Worm (Caenorhabditis elegans) whole organism, late embryonic: ENCODE data around the gene set-22.

ENCODE experiments used
- C38D4.7 ChIP-seq: fragments of 200-800 bp; sonication (Bioruptor generic); optimal IDR thresholded peaks from 2 replicates; lab custom pipeline; 2018; ENCODE audit warnings: mild to moderate bottlenecking, missing genetic modification characterization, moderate library complexity, missing compliant biosample characterization
- K02D7.2 ChIP-seq: sonication (generic microtip); optimal IDR thresholded peaks from 2 replicates; lab custom pipeline; 2017; ENCODE audit warnings: mild to moderate bottlenecking, missing genetic modification characterization, missing compliant biosample characterization
- ahr-1 ChIP-seq: sonication (generic microtip); optimal IDR thresholded peaks from 2 replicates; lab custom pipeline; 2016; ENCODE audit warnings: missing genetic modification characterization, missing compliant biosample characterization
- ceh-18 ChIP-seq: sonication (generic microtip); optimal IDR thresholded peaks from 2 replicates; lab custom pipeline; 2016; ENCODE audit warnings: missing genetic modification characterization, missing compliant biosample characterization
- ceh-19 ChIP-seq: fragments of 200-800 bp; sonication (Bioruptor generic); optimal IDR thresholded peaks from 2 replicates; lab custom pipeline; 2018; ENCODE audit warnings: mild to moderate bottlenecking, missing genetic modification characterization, missing compliant biosample characterization
- ceh-22 ChIP-seq: sonication (generic microtip); optimal IDR thresholded peaks from 2 replicates; lab custom pipeline; 2017; ENCODE audit warnings: missing biosample characterization, missing genetic modification characterization
- ceh-30 ChIP-seq: fragments of 150-350 bp; optimal IDR thresholded peaks from 2 replicates; lab custom pipeline; 2014; ENCODE audit warnings: missing biosample characterization, missing genetic modification characterization
- ceh-31 ChIP-seq: sonication (generic microtip); optimal IDR thresholded peaks from 2 replicates; lab custom pipeline; 2016; ENCODE audit warnings: missing genetic modification characterization, missing compliant biosample characterization
- ceh-34 ChIP-seq: sonication (generic microtip); optimal IDR thresholded peaks from 2 replicates; lab custom pipeline; 2016; ENCODE audit warnings: mild to moderate bottlenecking, missing genetic modification characterization, missing compliant biosample characterization
- ceh-45 ChIP-seq: fragments of 200-800 bp; sonication (Bioruptor generic); IDR thresholded peaks from 2 replicates; pipeline ENCODE4 v1.3.6; 2022; ENCODE audit warnings: missing genetic modification reagents, missing genetic modification characterization, missing compliant biosample characterization
- ceh-9 ChIP-seq: sonication (generic microtip); optimal IDR thresholded peaks from 2 replicates; lab custom pipeline; 2016; ENCODE audit warnings: mild to moderate bottlenecking, missing genetic modification characterization, inconsistent platforms, missing compliant biosample characterization
- che-1 ChIP-seq: sonication (generic microtip); optimal IDR thresholded peaks from 2 replicates; lab custom pipeline; 2016; ENCODE audit warnings: mild to moderate bottlenecking, missing genetic modification characterization, missing compliant biosample characterization
- dve-1 ChIP-seq: sonication (generic microtip); optimal IDR thresholded peaks from 2 replicates; lab custom pipeline; 2017; ENCODE audit warnings: antibody characterized with exemption, mild to moderate bottlenecking, missing genetic modification characterization, missing compliant biosample characterization
- elt-4 ChIP-seq: sonication (generic microtip); optimal IDR thresholded peaks from 2 replicates; lab custom pipeline; 2016; ENCODE audit warnings: missing genetic modification characterization, missing compliant biosample characterization
- fax-1 ChIP-seq: sonication (generic microtip); optimal IDR thresholded peaks from 2 replicates; lab custom pipeline; 2016; ENCODE audit warnings: missing genotype, missing genetic modification characterization, missing compliant biosample characterization
- fkh-10 ChIP-seq: fragments of 150-350 bp; optimal IDR thresholded peaks from 2 replicates; lab custom pipeline; 2014; ENCODE audit warnings: missing biosample characterization, missing genetic modification reagents, missing genetic modification characterization
- fkh-6 ChIP-seq: sonication (generic microtip); optimal IDR thresholded peaks from 2 replicates; lab custom pipeline; 2016; ENCODE audit warnings: missing genetic modification characterization, missing compliant biosample characterization
- gmeb-2 ChIP-seq: sonication (generic microtip); optimal IDR thresholded peaks from 2 replicates; lab custom pipeline; 2016; ENCODE audit warnings: missing genetic modification characterization, inconsistent platforms, missing compliant biosample characterization
- hlh-6 ChIP-seq: sonication (generic microtip); optimal IDR thresholded peaks from 2 replicates; lab custom pipeline; 2016; ENCODE audit warnings: missing genotype, missing genetic modification characterization, missing compliant biosample characterization
- hlh-8 ChIP-seq: sonication (generic microtip); optimal IDR thresholded peaks from 2 replicates; lab custom pipeline; 2016; ENCODE audit warnings: missing genotype, missing genetic modification characterization, missing compliant biosample characterization
- lim-6 ChIP-seq: sonication (generic microtip); optimal IDR thresholded peaks from 2 replicates; lab custom pipeline; 2016; ENCODE audit warnings: missing genetic modification characterization, missing compliant biosample characterization
- madf-2 ChIP-seq: sonication (generic microtip); optimal IDR thresholded peaks from 2 replicates; lab custom pipeline; 2017; ENCODE audit warnings: missing genetic modification characterization, missing compliant biosample characterization
- mec-3 ChIP-seq: sonication (generic microtip); optimal IDR thresholded peaks from 2 replicates; lab custom pipeline; 2016; ENCODE audit warnings: borderline replicate concordance, missing genetic modification characterization, missing compliant biosample characterization
- nhr-232 ChIP-seq: sonication (generic microtip); optimal IDR thresholded peaks from 2 replicates; lab custom pipeline; 2016; ENCODE audit warnings: missing genetic modification characterization, missing compliant biosample characterization
- odd-2 ChIP-seq: sonication (generic microtip); optimal IDR thresholded peaks from 2 replicates; lab custom pipeline; 2017; ENCODE audit warnings: antibody characterized with exemption, mild to moderate bottlenecking, missing genetic modification characterization, missing compliant biosample characterization
- pax-1 ChIP-seq: fragments of 150-350 bp; optimal IDR thresholded peaks from 2 replicates; lab custom pipeline; 2014; ENCODE audit warnings: missing biosample characterization, missing genetic modification characterization
- pqm-1 ChIP-seq: sonication (generic microtip); optimal IDR thresholded peaks from 2 replicates; lab custom pipeline; 2016; ENCODE audit warnings: missing genetic modification characterization, missing compliant biosample characterization
- pros-1 ChIP-seq: fragments of 150-350 bp; optimal IDR thresholded peaks from 2 replicates; lab custom pipeline; 2014; ENCODE audit warnings: missing biosample characterization, missing genetic modification reagents, missing genetic modification characterization
- ref-2 ChIP-seq: sonication (generic microtip); optimal IDR thresholded peaks from 2 replicates; lab custom pipeline; 2016; ENCODE audit warnings: missing genetic modification characterization, missing compliant biosample characterization
- tbx-2 ChIP-seq: sonication (generic microtip); optimal IDR thresholded peaks from 2 replicates; lab custom pipeline; 2016; ENCODE audit warnings: missing genetic modification characterization, missing compliant biosample characterization
- ttx-3 ChIP-seq: sonication (generic microtip); optimal IDR thresholded peaks from 2 replicates; lab custom pipeline; 2016; ENCODE audit warnings: missing genetic modification reagents, missing genetic modification characterization, missing compliant biosample characterization
- unc-3 ChIP-seq, 2 experiments: fragments of 200-800 bp in 1 of 2; sonication (Bioruptor generic) in 1 of 2; sonication (generic microtip) in 1 of 2; conservative IDR thresholded peaks in 1 of 2; optimal IDR thresholded peaks in 1 of 2; 2 replicates each; pipeline versions ENCODE4 v1.3.6 to Lab custom; 2016 to 2022; ENCODE audit warnings: missing compliant biosample characterization in 2 of 2, missing genetic modification characterization in 2 of 2, missing genetic modification reagents in 1 of 2
- unc-42 ChIP-seq: sonication (generic microtip); optimal IDR thresholded peaks from 2 replicates; lab custom pipeline; 2016; ENCODE audit warnings: missing genotype, missing genetic modification characterization, missing compliant biosample characterization
- zip-5 ChIP-seq: sonication (generic microtip); optimal IDR thresholded peaks from 2 replicates; lab custom pipeline; 2016; ENCODE audit warnings: missing genetic modification characterization, missing compliant biosample characterization
- ztf-16 ChIP-seq: sonication (generic microtip); optimal IDR thresholded peaks from 2 replicates; lab custom pipeline; 2017; ENCODE audit warnings: missing genetic modification characterization, missing compliant biosample characterization

The set-22 gene

ce11 chrV:10436612-10437011 is at the start of gene set-22:
TSS of gene set-22 (plus strand) at chrV:10436912.
- TF ChIP-seq dve-1 (tag; lab: Kevin White, UChicago): no peak

- TF ChIP-seq fax-1 (no peak), che-1 (no peak), hlh-6 (tag; lab: Kevin White, UChicago) (no peak), zip-5 (tag; lab: Kevin White, UChicago) (no peak), pros-1 (no peak)
Measured at ce11 chrV:10387412-10387811, 49.3 kb upstream of the set-22 start.

ce11 chrV:10388318-10388717 is 48.4 kb upstream of the set-22 start, which contains the start of gene AC3.5:
TSS of gene AC3.5 (plus strand) at chrV:10388527.
- TF ChIP-seq ceh-19 (GFP tag; lab: Kevin White, UChicago): no peak
- TF ChIP-seq ceh-22: no peak
- no peak for TF ChIP-seq ceh-31
- TF ChIP-seq elt-4: no peak
- TF ChIP-seq ahr-1: no peak
- TF ChIP-seq gmeb-2: no peak
- no peak for TF ChIP-seq fkh-6 (tag; lab: Kevin White, UChicago)
- no peak for TF ChIP-seq pax-1
- no peak for TF ChIP-seq unc-3 (GFP tag; conservative IDR thresholded peaks at IDR 0.05; lab: Robert Waterston, UW)
- TF ChIP-seq unc-3 (tag; optimal IDR thresholded peaks at IDR 0.05; lab: Kevin White, UChicago): no peak
- no peak for TF ChIP-seq ceh-9
- TF ChIP-seq K02D7.2 (tag; lab: Kevin White, UChicago): no peak
- no peak for TF ChIP-seq ceh-45
- no peak for TF ChIP-seq C38D4.7
- no peak for TF ChIP-seq odd-2 (tag; lab: Kevin White, UChicago)
- TF ChIP-seq, all 69 proteins: peak for 0

ce11 chrV:10393708-10394107 is 43.0 kb upstream of the set-22 start:
- TF ChIP-seq ztf-16 (tag; lab: Kevin White, UChicago) (no peak), lim-6 (no peak), ceh-34 (no peak), nhr-232 (tag; lab: Kevin White, UChicago) (no peak)

- TF ChIP-seq ceh-30 (tag; lab: Kevin White, UChicago): no peak
- TF ChIP-seq hlh-8 (tag; lab: Kevin White, UChicago): no peak
- no peak for TF ChIP-seq ceh-18 (tag; lab: Kevin White, UChicago)
- no peak for TF ChIP-seq madf-2 (tag; lab: Kevin White, UChicago)
- no peak for TF ChIP-seq mec-3
- no peak for TF ChIP-seq K02D7.2 (tag; lab: Kevin White, UChicago)
- TF ChIP-seq ttx-3 (tag; lab: Kevin White, UChicago): no peak
- TF ChIP-seq fkh-10 (GFP tag; lab: Kevin White, UChicago): no peak
- TF ChIP-seq ref-2 (tag; lab: Kevin White, UChicago): no peak
- no peak for TF ChIP-seq tbx-2 (tag; lab: Kevin White, UChicago)
- TF ChIP-seq ztf-16 (tag; lab: Kevin White, UChicago): no peak
- no peak for TF ChIP-seq unc-42
- no peak for TF ChIP-seq pqm-1 (tag; lab: Kevin White, UChicago)
Measured at ce11 chrV:10395173-10395766, 41.4 kb upstream of the set-22 start, which contains the start of the genes col-151 and ugt-1. TSS of gene col-151 (minus strand) at chrV:10395223. TSS of gene ugt-1 (plus strand) at chrV:10395663.
